Worm (Caenorhabditis elegans) whole organism, L4/young adult: Measurements from ENCODE around the gene cku-80.

ENCODE experiments used
- W03F9.2 ChIP-seq: fragments of 150-350 bp; optimal IDR thresholded peaks from 2 replicates; lab custom pipeline; 2014; ENCODE audit warnings: missing biosample characterization, missing genetic modification characterization
- dao-5 ChIP-seq: sonication (generic microtip); optimal IDR thresholded peaks from 2 replicates; lab custom pipeline; 2016; ENCODE audit warnings: missing genotype, missing genetic modification characterization, moderate library complexity, missing compliant biosample characterization
- him-1 ChIP-seq: sonication (generic microtip); optimal IDR thresholded peaks from 2 replicates; lab custom pipeline; 2016; ENCODE audit warnings: missing genotype, missing genetic modification reagents, missing genetic modification characterization, missing compliant biosample characterization

Gene cku-80

DNA sequence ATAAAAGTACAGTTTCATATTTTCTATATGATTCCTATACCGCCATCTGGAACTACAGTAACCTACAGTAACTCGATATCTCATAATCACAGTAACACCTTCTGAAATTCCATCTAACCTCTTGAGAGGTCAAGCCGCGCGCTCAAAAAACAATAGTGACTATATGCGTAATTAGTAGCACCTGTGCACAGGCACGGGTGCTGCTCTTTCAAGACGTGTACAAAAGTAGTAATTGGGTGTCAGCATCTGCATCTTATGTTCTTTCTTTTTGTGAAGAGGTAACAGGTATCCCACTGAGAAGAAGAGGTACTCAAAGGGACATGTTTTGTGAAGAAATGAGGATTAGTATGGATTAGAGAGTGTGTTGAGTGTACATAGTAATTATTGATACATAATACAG is 41.7 kb downstream of the cku-80 start:
- no peak for TF ChIP-seq dao-5 (tag; lab: Kevin White, UChicago)
- TF ChIP-seq him-1 = no peak
- no peak for TF ChIP-seq W03F9.2 (tag; lab: Kevin White, UChicago)

DNA sequence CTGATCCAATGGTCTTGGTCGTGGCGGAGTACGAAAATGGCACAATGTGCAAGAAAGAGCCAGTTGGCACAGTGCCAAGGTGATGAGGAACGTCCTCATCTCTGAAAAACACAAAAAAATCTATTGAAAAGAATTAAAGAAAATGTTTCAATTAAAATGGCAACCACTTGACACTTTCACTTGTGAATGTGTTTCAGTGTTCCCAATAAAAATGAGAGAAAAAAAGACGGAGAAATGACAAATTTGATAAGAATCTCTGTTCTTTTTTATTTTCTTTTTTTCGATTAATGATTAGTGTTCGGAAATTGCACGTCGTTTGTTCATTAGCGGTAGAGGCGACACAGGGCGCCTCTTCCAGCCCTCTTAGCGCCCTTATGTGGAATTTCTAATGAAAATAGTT is 47.6 kb downstream of the cku-80 start, which contains the start of gene ndg-4:
ndg-4 (minus strand) TSS at position 101 of the 400 bp plus-strand sequence.
- no peak for TF ChIP-seq dao-5 (tag; lab: Kevin White, UChicago)
- no peak for TF ChIP-seq him-1
- no peak for TF ChIP-seq W03F9.2 (tag; lab: Kevin White, UChicago)

DNA sequence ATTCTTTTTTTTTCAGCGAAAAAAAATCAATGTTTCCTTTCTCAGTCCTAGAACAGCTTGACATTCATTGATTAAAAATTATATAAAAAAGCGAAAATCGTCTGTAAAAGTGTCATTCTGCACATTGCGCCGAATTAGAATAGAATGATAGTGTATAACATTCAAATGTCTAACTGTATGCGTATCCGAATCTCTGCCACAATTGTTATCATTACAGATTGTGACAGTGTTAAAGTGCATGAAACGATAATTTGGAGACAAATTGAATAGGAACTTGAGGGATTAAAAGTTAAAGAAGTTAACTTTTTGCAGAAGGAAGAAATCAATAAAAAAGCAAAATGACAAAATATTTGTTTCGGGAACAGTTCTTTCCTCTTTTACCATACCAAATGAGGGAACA is 48.7 kb downstream of the cku-80 start:
- TF ChIP-seq W03F9.2 (tag; lab: Kevin White, UChicago) (no peak), dao-5 (tag; lab: Kevin White, UChicago) (no peak), him-1 (no peak)

DNA sequence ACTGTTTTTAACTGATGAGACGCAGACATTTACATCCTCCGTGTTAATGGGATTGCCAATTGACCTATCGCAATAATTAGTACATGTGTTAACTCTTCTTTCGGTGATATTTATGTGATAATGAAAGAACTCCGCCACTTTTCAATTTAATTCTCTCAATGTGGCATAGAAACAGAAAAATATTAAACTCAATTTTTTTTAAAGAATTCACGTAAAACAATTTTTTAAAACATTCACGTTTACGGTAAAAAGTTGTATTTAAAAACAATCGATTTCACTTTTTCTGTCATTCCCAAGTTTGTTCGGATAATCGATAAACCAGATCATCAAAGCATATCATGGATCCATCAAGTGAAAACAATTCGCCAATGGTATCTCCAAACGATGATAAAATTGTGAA is 49.2 kb downstream of the cku-80 start, which contains the start of gene mstr-2:
mstr-2 (plus strand) TSS at position 301 of the 400 bp plus-strand sequence.
- no peak for TF ChIP-seq him-1
- no peak for TF ChIP-seq W03F9.2 (tag; lab: Kevin White, UChicago)
- no peak for TF ChIP-seq dao-5 (tag; lab: Kevin White, UChicago)

DNA sequence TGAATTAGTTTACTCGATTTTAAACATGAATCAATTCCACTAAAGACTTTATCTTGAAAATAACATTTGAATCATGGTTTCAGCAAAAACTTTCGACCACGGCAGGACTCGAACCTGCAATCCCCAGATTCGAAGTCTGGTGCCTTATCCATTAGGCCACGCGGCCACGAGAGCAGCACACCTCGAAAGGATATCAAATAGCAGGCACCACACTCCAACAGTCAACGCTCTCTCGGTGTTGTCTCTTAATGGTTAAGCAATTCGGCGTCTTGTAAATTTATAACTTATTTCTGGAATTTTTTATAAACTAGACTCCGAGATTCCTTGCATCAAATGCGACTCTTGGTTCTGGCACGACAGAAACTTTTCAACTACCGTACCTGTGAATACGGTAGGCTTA is 51.1 kb downstream of the cku-80 start:
- TF ChIP-seq dao-5 (tag; lab: Kevin White, UChicago) (peak; percentile 50), him-1 (peak; percentile 65), W03F9.2 (tag; lab: Kevin White, UChicago) (peak; percentile 38)
